Fruit fly (Drosophila melanogaster) whole organism, embryonic: Measurements from ENCODE around the gene Ddc.

ENCODE experiments used
- CG10959 ChIP-seq: fragments of 200-800 bp; sonication (Bioruptor generic); IDR thresholded peaks from 2 replicates; pipeline ENCODE4 v1.3.6; 2022; ENCODE audit warnings: missing biosample characterization, missing genetic modification characterization
- CG10979 ChIP-seq: fragments of 200-800 bp; sonication (Bioruptor generic); optimal IDR thresholded peaks from 2 replicates; lab custom pipeline; 2018; ENCODE audit warnings: missing biosample characterization, mild to moderate bottlenecking, missing genetic modification characterization, moderate library complexity
- CG11456 ChIP-seq: fragments of 200-800 bp; sonication (Bioruptor generic); IDR thresholded peaks from 3 replicates; pipeline ENCODE4 v1.3.6; 2022; ENCODE audit warnings: missing biosample characterization, missing genetic modification characterization
- CG11504 ChIP-seq: fragments of 200-800 bp; sonication (Bioruptor generic); optimal IDR thresholded peaks from 3 replicates; lab custom pipeline; 2019; ENCODE audit warnings: missing biosample characterization, mild to moderate bottlenecking, missing genetic modification characterization, moderate library complexity
- CG11695 ChIP-seq: fragments of 200-800 bp; sonication (Bioruptor generic); IDR thresholded peaks from 3 replicates; pipeline ENCODE4 v1.3.6; 2022; ENCODE audit warnings: missing biosample characterization, missing genetic modification characterization
- CG14710 ChIP-seq: fragments of 200-800 bp; sonication (Bioruptor generic); optimal IDR thresholded peaks from 3 replicates; lab custom pipeline; 2019; ENCODE audit warnings: missing biosample characterization, mild to moderate bottlenecking, missing genetic modification characterization, moderate library complexity
- CG15269 ChIP-seq: fragments of 200-800 bp; sonication (Bioruptor generic); optimal IDR thresholded peaks from 2 replicates; lab custom pipeline; 2018; ENCODE audit warnings: missing biosample characterization, mild to moderate bottlenecking, missing genetic modification characterization, moderate library complexity
- CG17361 ChIP-seq: fragments of 200-800 bp; sonication (Bioruptor generic); IDR thresholded peaks from 3 replicates; pipeline ENCODE4 v1.3.6; 2022; ENCODE audit warnings: missing biosample characterization, missing genetic modification characterization
- CG2120 ChIP-seq: fragments of 200-800 bp; sonication (Bioruptor generic); optimal IDR thresholded peaks from 3 replicates; lab custom pipeline; 2016; ENCODE audit warnings: missing biosample characterization, missing genetic modification characterization
- CG2199 ChIP-seq: fragments of 200-800 bp; sonication (Bioruptor generic); IDR thresholded peaks from 3 replicates; pipeline ENCODE4 v1.3.6; 2022; ENCODE audit warnings: missing biosample characterization, missing genetic modification characterization
- CG31441 ChIP-seq: fragments of 200-800 bp; sonication (Bioruptor generic); IDR thresholded peaks from 2 replicates; pipeline ENCODE4 v1.3.6; 2022; ENCODE audit warnings: missing biosample characterization, missing genetic modification characterization
- CG33557 ChIP-seq: fragments of 200-800 bp; sonication (Bioruptor generic); optimal IDR thresholded peaks from 2 replicates; lab custom pipeline; 2019; ENCODE audit warnings: missing biosample characterization, mild to moderate bottlenecking, missing genetic modification characterization, moderate library complexity
- CG6654 ChIP-seq: fragments of 200-800 bp; sonication (Bioruptor generic); optimal IDR thresholded peaks from 2 replicates; lab custom pipeline; 2017; ENCODE audit warnings: missing biosample characterization, mild to moderate bottlenecking, missing genetic modification characterization
- CG6689 ChIP-seq: fragments of 200-800 bp; sonication (Bioruptor generic); IDR thresholded peaks from 2 replicates; pipeline ENCODE4 v1.3.6; 2022; ENCODE audit warnings: missing biosample characterization, missing genetic modification characterization
- CG9215 ChIP-seq: fragments of 200-800 bp; sonication (Bioruptor generic); IDR thresholded peaks from 2 replicates; pipeline ENCODE4 v1.3.6; 2022; ENCODE audit warnings: missing biosample characterization, missing genetic modification characterization
- CrebB ChIP-seq: fragments of 200-800 bp; sonication (Bioruptor generic); optimal IDR thresholded peaks from 3 replicates; lab custom pipeline; 2018; ENCODE audit warnings: missing biosample characterization, mild to moderate bottlenecking, missing genetic modification characterization
- Dll ChIP-seq: fragments of 200-800 bp; sonication (Bioruptor generic); IDR thresholded peaks from 4 replicates; pipeline ENCODE4 v1.3.6; 2022; ENCODE audit warnings: missing biosample characterization, missing genetic modification characterization; ENCODE audit not compliant: partially characterized antibody
- Drgx ChIP-seq: fragments of 200-800 bp; sonication (Bioruptor generic); IDR thresholded peaks from 2 replicates; pipeline ENCODE4 v1.3.6; 2022; ENCODE audit warnings: missing biosample characterization, missing genetic modification characterization
- HLH3B ChIP-seq: fragments of 200-800 bp; sonication (Bioruptor generic); IDR thresholded peaks from 2 replicates; pipeline ENCODE4 v1.3.6; 2022; ENCODE audit warnings: missing biosample characterization, missing genetic modification characterization
- Lim3 ChIP-seq: fragments of 200-800 bp; sonication (Bioruptor generic); IDR thresholded peaks from 2 replicates; pipeline ENCODE4 v1.3.6; 2022; ENCODE audit warnings: missing biosample characterization, missing genetic modification characterization
- Med ChIP-seq: fragments of 200-800 bp; sonication (Bioruptor generic); peaks from one replicate; lab custom pipeline; 2016; ENCODE audit warnings: missing biosample characterization, missing genetic modification characterization, mild to moderate bottlenecking, inconsistent platforms, moderate library complexity
- Mrtf ChIP-seq: fragments of 200-800 bp; sonication (Bioruptor generic); IDR thresholded peaks from 3 replicates; pipeline ENCODE4 v1.3.6; 2022; ENCODE audit warnings: missing biosample characterization, missing genetic modification characterization
- Rfx ChIP-seq: fragments of 200-800 bp; sonication (Bioruptor generic); IDR thresholded peaks from 2 replicates; pipeline ENCODE4 v1.3.6; 2022; ENCODE audit warnings: missing biosample characterization, missing genetic modification characterization
- bcd ChIP-seq: fragments of 200-800 bp; sonication (Bioruptor generic); optimal IDR thresholded peaks from 2 replicates; lab custom pipeline; 2017; ENCODE audit warnings: missing biosample characterization, mild to moderate bottlenecking, missing genetic modification characterization
- gce ChIP-seq: fragments of 200-800 bp; sonication (Bioruptor generic); IDR thresholded peaks from 3 replicates; pipeline ENCODE4 v1.3.6; 2022; ENCODE audit warnings: missing biosample characterization, missing genetic modification characterization
- grau ChIP-seq: fragments of 200-800 bp; optimal IDR thresholded peaks from 3 replicates; lab custom pipeline; 2019; ENCODE audit warnings: missing biosample characterization, mild to moderate bottlenecking, missing genetic modification characterization, moderate library complexity
- hkb ChIP-seq, 2 experiments: fragments of 200-800 bp in 1 of 2; fragments of >200 bp in 1 of 2; sonication (Bioruptor generic) in 1 of 2; IDR thresholded peaks in 1 of 2; optimal IDR thresholded peaks in 1 of 2; 2 replicates each; pipeline versions ENCODE4 v1.3.6 to Lab custom; 2017 to 2022; ENCODE audit warnings: missing biosample characterization in 1 of 2, missing genetic modification characterization in 1 of 2
- jigr1 ChIP-seq: fragments of 200-800 bp; sonication (Bioruptor generic); IDR thresholded peaks from 3 replicates; pipeline ENCODE4 v1.3.6; 2022; ENCODE audit warnings: missing biosample characterization, missing genetic modification characterization
- nom ChIP-seq: fragments of 200-800 bp; sonication (Bioruptor generic); optimal IDR thresholded peaks from 2 replicates; lab custom pipeline; 2017; ENCODE audit warnings: missing biosample characterization, missing genetic modification characterization, mild to moderate bottlenecking, moderate library complexity, missing genetic modification reagents
- org-1 ChIP-seq: fragments of 200-800 bp; sonication (Bioruptor generic); optimal IDR thresholded peaks from 2 replicates; lab custom pipeline; 2017; ENCODE audit warnings: missing biosample characterization, missing genetic modification characterization
- sens ChIP-seq: fragments of 200-800 bp; sonication (Bioruptor generic); peaks from one replicate; lab custom pipeline; 2016; ENCODE audit warnings: missing biosample characterization, missing genetic modification characterization
- tgo ChIP-seq: fragments of 200-800 bp; sonication (Bioruptor generic); IDR thresholded peaks from 3 replicates; pipeline ENCODE4 v1.3.6; 2022; ENCODE audit warnings: missing biosample characterization, missing genetic modification characterization

The Ddc gene

DNA sequence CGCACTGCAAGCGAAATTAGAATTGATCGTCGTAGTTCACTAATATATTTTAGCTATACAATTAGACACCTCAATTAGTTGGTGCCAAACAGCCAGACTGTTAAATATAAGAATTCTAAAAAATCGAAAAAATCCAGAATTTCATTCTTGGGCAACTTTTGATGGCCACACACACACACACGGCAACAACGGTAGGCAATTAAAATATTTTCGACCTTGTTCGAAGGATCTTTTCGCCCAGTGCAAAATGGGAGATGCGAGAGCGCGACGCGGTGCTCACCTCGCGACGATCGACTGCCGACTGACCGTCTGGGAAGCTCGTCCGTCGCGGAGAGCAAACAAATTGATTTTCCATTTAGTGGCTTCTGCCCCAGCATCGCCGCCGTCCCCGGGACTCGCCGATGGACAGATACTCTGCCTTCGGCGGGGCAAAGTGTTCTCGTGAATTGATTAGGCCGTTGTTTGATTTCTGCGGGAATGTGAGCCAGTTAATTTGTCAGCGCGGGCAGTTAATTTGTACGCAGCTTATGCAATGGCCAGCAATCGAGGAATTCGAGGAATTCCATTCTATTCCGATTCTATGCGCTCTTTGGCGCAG is 50.5 kb downstream of the Ddc start, which contains the start of gene CG10702 (continued):
- TF ChIP-seq CG6689 (GFP tag; lab: Robert Waterston, UW): peak; percentile 27; the same call in 1 of the 2 replicates
- TF ChIP-seq CG33557 (GFP tag; lab: Kevin White, UChicago): no peak
- peak; percentile 33; the same call in 1 of the 2 replicates for TF ChIP-seq Drgx (GFP tag; lab: Robert Waterston, UW)
- no peak for TF ChIP-seq jigr1 (GFP tag; lab: Robert Waterston, UW)
- TF ChIP-seq grau (tag; lab: Kevin White, UChicago): no peak
- no peak for TF ChIP-seq CG11695
- TF ChIP-seq org-1 (GFP tag; lab: Kevin White, UChicago): no peak
- peak; percentile 33 for TF ChIP-seq CG2120 (GFP tag; lab: Kevin White, UChicago)
- TF ChIP-seq Rfx: peak; percentile 62
- peak; percentile 33; the same call in 1 of the 2 replicates for TF ChIP-seq CG31441 (GFP tag; lab: Robert Waterston, UW)
- 0 out of 2 replicates have a peak, but pooled peaks have one; percentile 6 for TF ChIP-seq Lim3 (GFP tag; lab: Robert Waterston, UW)
- TF ChIP-seq CG2199: 0 out of 3 replicates have a peak, but pooled peaks have one; percentile 20
- peak; percentile 54; the same call in 2 of the 3 replicates for TF ChIP-seq CG17361 (GFP tag; lab: Robert Waterston, UW)
- TF ChIP-seq CG9215 (GFP tag; lab: Robert Waterston, UW): 0 out of 2 replicates have a peak, but pooled peaks have one; percentile 8
- TF ChIP-seq CG10979: peak; percentile 1
- TF ChIP-seq hkb (optimal IDR thresholded peaks at IDR 0.05; lab: Kevin White, UChicago): no peak
- TF ChIP-seq hkb (GFP tag; IDR thresholded peaks at IDR 0.05; lab: Robert Waterston, UW): no peak
- 0 out of 3 replicates have a peak, but pooled peaks have one; percentile 5 for TF ChIP-seq CG11456 (GFP tag; lab: Robert Waterston, UW)
- 0 out of 3 replicates have a peak, but pooled peaks have one; percentile 15 for TF ChIP-seq Mrtf
- TF ChIP-seq CrebB (tag; lab: Kevin White, UChicago): no peak
- no peak for TF ChIP-seq CG10959
- TF ChIP-seq CG6654 (GFP tag; lab: Kevin White, UChicago): no peak
- peak; percentile 20 for TF ChIP-seq bcd (GFP tag; lab: Kevin White, UChicago)
- peak; percentile 51 for TF ChIP-seq sens (GFP tag; lab: Kevin White, UChicago)
- TF ChIP-seq tgo: peak; percentile 18; the same call in 1 of the 3 replicates
- no peak for TF ChIP-seq CG14710 (tag; lab: Kevin White, UChicago)

DNA sequence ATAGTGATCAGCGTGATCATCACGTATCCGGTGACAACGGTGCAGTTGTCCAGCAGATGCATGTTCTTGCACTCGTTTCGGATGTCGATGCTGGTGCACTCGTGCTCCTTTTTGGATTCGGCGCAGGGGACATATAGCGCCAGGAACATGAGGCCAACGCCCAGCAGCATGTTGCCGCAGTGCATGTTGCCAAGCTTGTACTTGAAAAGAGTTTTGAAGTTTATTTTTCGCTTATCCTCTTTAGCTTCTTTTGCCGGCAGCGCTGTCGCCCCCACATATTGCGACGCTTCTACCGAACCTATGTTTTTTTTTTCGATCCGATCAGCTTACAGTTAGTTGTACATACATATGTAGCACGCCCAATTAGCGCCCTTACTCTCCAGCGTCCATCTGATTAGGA is 51.7 kb downstream of the Ddc start:
- TF ChIP-seq nom: no peak
- TF ChIP-seq Dll (GFP tag; lab: Robert Waterston, UW): 0 out of 4 replicates have a peak, but pooled peaks have one; percentile 39
- TF ChIP-seq CG15269 (tag; lab: Kevin White, UChicago): no peak
- TF ChIP-seq Lim3 (GFP tag; lab: Robert Waterston, UW): peak; percentile 36; the same call in 1 of the 2 replicates
- TF ChIP-seq CG11504 (tag; lab: Kevin White, UChicago): peak; percentile 94
- TF ChIP-seq HLH3B (GFP tag; lab: Robert Waterston, UW): 0 out of 2 replicates have a peak, but pooled peaks have one; percentile 7
- no peak for TF ChIP-seq gce (GFP tag; lab: Robert Waterston, UW)
- no peak for TF ChIP-seq Med
